Worm (Caenorhabditis elegans): ENCODE results near the gene K07H8.2.

Gene K07H8.2

DNA sequence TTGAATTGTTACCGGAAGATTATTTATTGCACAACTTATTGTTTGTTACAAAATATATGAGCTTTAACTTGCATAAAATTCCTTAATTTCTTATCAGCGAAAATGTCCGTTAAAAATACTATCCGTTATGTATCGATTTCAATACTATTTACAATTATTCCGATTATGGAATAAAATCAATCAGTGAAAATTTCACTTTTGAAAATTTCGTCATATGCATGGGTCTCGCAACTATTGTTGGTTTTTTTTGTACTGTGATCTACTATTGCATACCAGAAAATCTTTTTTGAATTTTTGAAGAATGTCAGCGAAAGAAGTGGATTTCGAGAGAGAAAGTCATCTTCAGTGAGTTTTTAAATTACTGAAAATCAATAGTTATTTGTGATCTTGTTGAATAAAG, 5.9 kb downstream of the K07H8.2 start, which contains the start of gene nprl-3:
Gene nprl-3, plus strand, starts transcription at position 301 of the 400 bp plus-strand sequence.
- TF ChIP-seq egl-27 (tag; optimal IDR thresholded peaks at IDR 0.05) (no peak), unc-55 (GFP tag; optimal IDR thresholded peaks at IDR 0.05) (no peak), elt-3 (tag; optimal IDR thresholded peaks at IDR 0.05) (no peak), crh-2 (tag; optimal IDR thresholded peaks at IDR 0.05) (no peak), ZK546.5 (tag; optimal IDR thresholded peaks at IDR 0.05) (no peak), nhr-11 (tag; optimal IDR thresholded peaks at IDR 0.05) (no peak), ztf-1 (GFP tag; conservative IDR thresholded peaks at IDR 0.05) (no peak), nhr-21 (tag; optimal IDR thresholded peaks at IDR 0.05) (no peak), alr-1 (tag; optimal IDR thresholded peaks at IDR 0.05) (no peak)

DNA sequence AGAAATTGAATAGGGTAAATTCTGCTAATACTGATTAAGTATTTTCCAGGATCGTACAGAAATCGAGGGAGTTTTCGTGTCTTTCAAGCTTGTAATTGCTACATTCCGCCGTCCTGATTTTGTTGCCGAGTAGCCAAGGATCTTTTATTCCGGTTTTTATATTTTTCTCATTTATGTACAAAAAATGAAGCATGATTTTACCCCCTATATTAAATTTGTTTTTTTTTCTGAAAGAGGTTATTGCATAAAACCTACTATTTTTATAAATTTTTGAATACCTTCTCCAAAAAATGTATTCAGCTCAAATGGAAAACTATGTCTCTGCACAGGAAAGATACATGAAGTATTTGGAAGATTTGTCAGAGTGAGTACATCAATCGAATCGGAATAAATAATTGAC, 8.3 kb downstream of the K07H8.2 start, which contains the start of gene F35H10.6:
Gene F35H10.6, plus strand, starts transcription at position 301 of the 400 bp plus-strand sequence.
- no peak for TF ChIP-seq ztf-4 (tag; optimal IDR thresholded peaks at IDR 0.05)
- TF ChIP-seq nhr-25 (tag; optimal IDR thresholded peaks at IDR 0.05) = no peak
- TF ChIP-seq fos-1 (tag; optimal IDR thresholded peaks at IDR 0.05) = no peak
- TF ChIP-seq nhr-21 (tag; optimal IDR thresholded peaks at IDR 0.05) = no peak
- no peak for TF ChIP-seq mdl-1 (tag; optimal IDR thresholded peaks at IDR 0.05)
- no peak for TF ChIP-seq sma-3 (GFP tag; optimal IDR thresholded peaks at IDR 0.05)
- TF ChIP-seq F13H6.1 (tag; optimal IDR thresholded peaks at IDR 0.05) = no peak
- no peak for TF ChIP-seq mab-5 (tag; optimal IDR thresholded peaks at IDR 0.05)
- TF ChIP-seq nhr-23 (tag; optimal IDR thresholded peaks at IDR 0.05) = no peak
- TF ChIP-seq elt-3 (tag; optimal IDR thresholded peaks at IDR 0.05) = no peak
- TF ChIP-seq ztf-11 (tag; optimal IDR thresholded peaks at IDR 0.05) = no peak

DNA sequence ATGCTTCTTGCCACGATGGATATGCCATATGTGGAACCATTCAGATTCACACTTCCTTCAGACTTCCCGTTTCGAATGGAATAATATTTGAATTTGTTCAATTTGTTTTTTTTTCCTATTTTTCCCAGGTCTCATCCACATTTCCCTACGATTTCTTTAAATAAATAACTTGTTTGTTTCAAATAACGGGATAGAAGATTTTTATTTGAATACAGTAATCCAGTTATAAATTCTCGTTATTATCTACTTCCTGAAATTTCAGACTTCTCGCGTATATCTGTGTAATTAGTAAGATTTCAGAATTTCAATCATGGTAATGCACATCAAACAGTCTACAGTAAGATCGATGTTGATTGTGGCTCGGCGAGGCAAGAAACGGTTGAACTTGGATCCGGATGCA, 9.1 kb downstream of the K07H8.2 start, which contains the start of gene F35H10.5:
Gene F35H10.5, plus strand, starts transcription at position 301 of the 400 bp plus-strand sequence.
- no peak for TF ChIP-seq nhr-11 (tag; optimal IDR thresholded peaks at IDR 0.05)
- no peak for TF ChIP-seq elt-1 (tag; optimal IDR thresholded peaks at IDR 0.05)
- no peak for TF ChIP-seq unc-62 (GFP tag; optimal IDR thresholded peaks at IDR 0.05)
- TF ChIP-seq elt-3 (tag; optimal IDR thresholded peaks at IDR 0.05) = no peak
- TF ChIP-seq mab-5 (tag; optimal IDR thresholded peaks at IDR 0.05) = no peak
- no peak for TF ChIP-seq nhr-6 (tag; optimal IDR thresholded peaks at IDR 0.05)
- no peak for TF ChIP-seq ztf-4 (tag; optimal IDR thresholded peaks at IDR 0.05)
- TF ChIP-seq sma-9 (GFP tag; optimal IDR thresholded peaks at IDR 0.05) = no peak
- TF ChIP-seq sma-9 (tag; optimal IDR thresholded peaks at IDR 0.05) = no peak
- no peak for TF ChIP-seq unc-55 (GFP tag; optimal IDR thresholded peaks at IDR 0.05)
- no peak for TF ChIP-seq lin-13 (GFP tag; optimal IDR thresholded peaks at IDR 0.05)
- no peak for TF ChIP-seq snpc-4 (tag; optimal IDR thresholded peaks at IDR 0.05)
- no peak for TF ChIP-seq blmp-1 (tag; optimal IDR thresholded peaks at IDR 0.05; ENCODE audit: insufficient read depth)
- TF ChIP-seq nhr-237 (tag; optimal IDR thresholded peaks at IDR 0.05) = no peak
- no peak for TF ChIP-seq peb-1 (tag; optimal IDR thresholded peaks at IDR 0.05)
- TF ChIP-seq aly-2 (tag; optimal IDR thresholded peaks at IDR 0.05) = no peak
- no peak for TF ChIP-seq ceh-82 (tag; optimal IDR thresholded peaks at IDR 0.05)

DNA sequence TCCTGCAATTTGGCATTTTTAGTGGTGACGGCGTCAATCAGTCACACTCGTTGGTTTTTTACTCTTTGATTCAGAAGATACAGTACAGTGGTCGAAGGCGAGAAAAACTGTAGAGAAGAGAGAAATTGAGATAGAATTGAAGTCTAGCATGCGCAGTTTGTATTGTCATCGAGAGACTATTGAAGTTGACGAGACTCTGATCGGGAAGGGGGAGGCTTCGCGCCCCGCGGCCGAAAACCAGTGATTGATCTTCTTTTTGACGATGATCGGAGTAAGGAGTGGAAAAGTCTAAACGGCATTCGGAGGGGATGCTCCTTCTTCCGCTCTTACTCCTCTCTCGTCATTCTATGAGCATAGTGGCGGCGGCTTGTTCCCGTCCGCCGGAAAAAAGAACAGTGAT, 10.6 kb downstream of the K07H8.2 start:
- TF ChIP-seq unc-62 (GFP tag; optimal IDR thresholded peaks at IDR 0.05) (no peak), lin-13 (GFP tag; optimal IDR thresholded peaks at IDR 0.05) (no peak), nhr-21 (tag; optimal IDR thresholded peaks at IDR 0.05) (peak; percentile 59), nhr-25 (tag; optimal IDR thresholded peaks at IDR 0.05) (peak; percentile 48), fos-1 (tag; optimal IDR thresholded peaks at IDR 0.05) (peak; percentile 46), ztf-11 (tag; optimal IDR thresholded peaks at IDR 0.05) (no peak), crh-2 (tag; optimal IDR thresholded peaks at IDR 0.05) (peak; percentile 20), lin-11 (tag; optimal IDR thresholded peaks at IDR 0.05) (no peak), nhr-77 (tag; optimal IDR thresholded peaks at IDR 0.05) (no peak), ztf-4 (tag; optimal IDR thresholded peaks at IDR 0.05) (no peak), nhr-129 (tag; optimal IDR thresholded peaks at IDR 0.05) (peak; percentile 17), zag-1 (tag; optimal IDR thresholded peaks at IDR 0.05) (no peak), peb-1 (tag; optimal IDR thresholded peaks at IDR 0.05) (peak; percentile 23), ZK546.5 (tag; optimal IDR thresholded peaks at IDR 0.05) (no peak), sem-4 (tag; optimal IDR thresholded peaks at IDR 0.05) (peak; percentile 27), Y55F3AM.14 (GFP tag; optimal IDR thresholded peaks at IDR 0.05) (no peak), unc-39 (tag; optimal IDR thresholded peaks at IDR 0.05) (no peak), sma-3 (GFP tag; optimal IDR thresholded peaks at IDR 0.05) (peak; percentile 45)
